Worm (Caenorhabditis elegans) whole organism, L4/young adult: ENCODE measurements around the gene K09H11.11.

Experiments
- dao-5 ChIP-seq: sonication (generic microtip); optimal IDR thresholded peaks from 2 replicates; lab custom pipeline; 2016; ENCODE audit warnings: missing genotype, missing genetic modification characterization, moderate library complexity, missing compliant biosample characterization
- him-1 ChIP-seq: sonication (generic microtip); optimal IDR thresholded peaks from 2 replicates; lab custom pipeline; 2016; ENCODE audit warnings: missing genotype, missing genetic modification reagents, missing genetic modification characterization, missing compliant biosample characterization

DNA sequence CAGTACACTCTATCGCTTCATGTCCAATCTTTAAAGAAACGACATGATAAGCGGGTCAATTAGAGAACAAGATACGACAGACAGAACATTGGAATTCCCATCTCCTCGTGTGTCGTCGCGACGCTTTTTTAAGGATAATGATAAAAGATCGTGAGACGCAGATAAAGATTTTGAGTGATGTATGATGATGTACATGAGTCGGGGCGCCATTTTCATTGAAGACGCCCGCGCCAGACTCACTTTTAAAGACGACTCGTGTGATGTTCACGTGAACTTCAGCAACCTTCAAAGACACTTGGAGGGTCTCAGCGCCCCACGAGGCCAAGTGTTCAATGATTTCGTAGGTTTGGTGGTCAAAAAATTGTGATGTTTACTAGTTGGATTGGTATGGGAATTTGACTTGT, 13.2 kb upstream of the K09H11.11 start:
- TF ChIP-seq him-1 (no peak), dao-5 (no peak)
